Worm (Caenorhabditis elegans): ENCODE data around the gene srd-36.

The srd-36 gene

DNA sequence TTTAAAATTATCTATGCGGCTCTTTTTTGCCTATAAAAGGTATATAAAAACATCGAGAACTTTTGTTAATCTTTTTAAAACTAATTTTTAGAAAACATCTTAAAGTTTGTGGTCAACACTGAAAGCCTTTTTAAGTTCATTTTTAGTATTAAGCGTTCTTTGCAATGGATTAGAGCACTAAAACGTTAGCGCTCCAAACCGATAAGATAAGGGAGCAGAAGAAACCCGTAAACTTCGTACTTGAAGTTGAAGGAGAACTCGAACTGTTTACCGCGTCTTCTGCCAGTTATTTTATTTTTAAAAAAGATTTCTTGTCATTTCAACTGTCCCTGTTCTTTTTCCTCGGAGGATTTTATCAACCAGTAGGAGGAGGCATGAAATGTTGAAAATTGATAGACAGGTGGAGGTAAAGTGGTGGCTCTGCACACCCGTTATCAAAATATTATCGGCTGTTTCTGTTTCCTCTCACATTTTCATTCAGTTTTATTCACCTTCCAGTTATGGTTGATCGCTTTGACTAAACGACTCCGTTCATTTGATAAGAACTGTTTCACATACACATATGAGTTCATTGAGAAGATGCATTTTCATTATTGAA is 44.6 kb upstream of the srd-36 start:
- TF ChIP-seq daf-16 (GFP tag; optimal IDR thresholded peaks at IDR 0.05) (peak in 1 of 2 experiments; percentile 49), daf-16 (tag; optimal IDR thresholded peaks at IDR 0.05) (peak; percentile 75), D1046.2 (GFP tag; IDR thresholded peaks at IDR 0.05) (no peak), zfp-3 (GFP tag; conservative IDR thresholded peaks at IDR 0.05) (no peak), mdl-1 (tag; optimal IDR thresholded peaks at IDR 0.05) (no peak), ceh-62 (tag; optimal IDR thresholded peaks at IDR 0.05) (no peak), lin-1 (GFP tag; IDR thresholded peaks at IDR 0.05) (0 out of 2 replicates have a peak, but pooled peaks have one; percentile 35), nhr-76 (tag; optimal IDR thresholded peaks at IDR 0.05) (no peak), ceh-44 (GFP tag; IDR thresholded peaks at IDR 0.05) (no peak), spr-1 (tag; optimal IDR thresholded peaks at IDR 0.05) (no peak), unc-39 (tag; optimal IDR thresholded peaks at IDR 0.05) (no peak), nhr-48 (tag; optimal IDR thresholded peaks at IDR 0.05) (peak; percentile 76), zag-1 (tag; optimal IDR thresholded peaks at IDR 0.05) (no peak), daf-12 (tag; optimal IDR thresholded peaks at IDR 0.05) (no peak), hmg-1.1 (GFP tag; IDR thresholded peaks at IDR 0.05) (no peak), lir-3 (tag; optimal IDR thresholded peaks at IDR 0.05) (no peak), daf-8 (GFP tag; IDR thresholded peaks at IDR 0.05) (no peak), ces-1 (GFP tag; optimal IDR thresholded peaks at IDR 0.05) (no peak), T26A8.4 (GFP tag; IDR thresholded peaks at IDR 0.05) (no peak), nhr-42 (GFP tag; IDR thresholded peaks at IDR 0.05) (no peak), php-3 (GFP tag; IDR thresholded peaks at IDR 0.05) (peak; percentile 37; the same call in 1 of the 2 replicates), F37D6.2 (tag; optimal IDR thresholded peaks at IDR 0.05) (no peak), pqm-1 (tag; optimal IDR thresholded peaks at IDR 0.05) (peak; percentile 68), F49E8.2 (tag; optimal IDR thresholded peaks at IDR 0.05; ENCODE audit: borderline replicate concordance) (no peak), lin-13 (GFP tag; optimal IDR thresholded peaks at IDR 0.05) (no peak), vab-7 (GFP tag; IDR thresholded peaks at IDR 0.05) (no peak), ZK337.2 (GFP tag; IDR thresholded peaks at IDR 0.05) (no peak), hlh-30 (tag; optimal IDR thresholded peaks at IDR 0.05; ENCODE audit: insufficient read depth) (no peak), nhr-102 (tag; optimal IDR thresholded peaks at IDR 0.05) (peak; percentile 46), nhr-10 (tag; optimal IDR thresholded peaks at IDR 0.05) (no peak), snpc-4 (tag; optimal IDR thresholded peaks at IDR 0.05) (no peak), F44E2.7 (GFP tag; IDR thresholded peaks at IDR 0.05) (no peak), nhr-28 (tag; optimal IDR thresholded peaks at IDR 0.05) (peak; percentile 58), dmd-6 (GFP tag; IDR thresholded peaks at IDR 0.05) (peak; percentile 80), mep-1 (tag; optimal IDR thresholded peaks at IDR 0.05) (no peak), dve-1 (tag; optimal IDR thresholded peaks at IDR 0.05; ENCODE audit: insufficient read depth) (peak; percentile 72), ceh-82 (tag; optimal IDR thresholded peaks at IDR 0.05) (no peak), ceh-32 (tag; optimal IDR thresholded peaks at IDR 0.05; ENCODE audit: poor library complexity) (no peak), rbr-2 (tag; optimal IDR thresholded peaks at IDR 0.05) (no peak), saeg-2 (GFP tag; IDR thresholded peaks at IDR 0.05) (no peak), set-16 (GFP tag; IDR thresholded peaks at IDR 0.05) (no peak), Y48G9A.11 (GFP tag; IDR thresholded peaks at IDR 0.05) (no peak), tra-1 (GFP tag; IDR thresholded peaks at IDR 0.05) (no peak), F10B5.3 (tag; optimal IDR thresholded peaks at IDR 0.05) (no peak), hlh-11 (tag; optimal IDR thresholded peaks at IDR 0.05) (peak; percentile 70), Y5F2A.4 (GFP tag; optimal IDR thresholded peaks at IDR 0.05) (no peak), lin-39 (tag; optimal IDR thresholded peaks at IDR 0.05) (no peak), dmd-9 (GFP tag; IDR thresholded peaks at IDR 0.05) (no peak), spr-3 (GFP tag; optimal IDR thresholded peaks at IDR 0.05) (no peak), ztf-7 (tag; optimal IDR thresholded peaks at IDR 0.05) (no peak), lsy-2 (tag; optimal IDR thresholded peaks at IDR 0.05) (no peak), lin-38 (GFP tag; IDR thresholded peaks at IDR 0.05) (no peak)

Data from whole organism, L4 larva.